Fruit fly (Drosophila melanogaster) whole organism, embryonic: Measurements from ENCODE around the gene Tbca.

Experiments
- Atf6 ChIP-seq: fragments of 200-800 bp; sonication (Bioruptor generic); IDR thresholded peaks from 2 replicates; pipeline ENCODE4 v1.3.6; 2022; ENCODE audit warnings: missing biosample characterization, missing genetic modification characterization
- Blimp-1 ChIP-seq: fragments of 200-800 bp; sonication (Bioruptor generic); optimal IDR thresholded peaks from 3 replicates; lab custom pipeline; 2018; ENCODE audit warnings: missing biosample characterization, missing genetic modification characterization, mild to moderate bottlenecking, moderate library complexity, missing genetic modification reagents
- CG10267 ChIP-seq: fragments of 200-800 bp; sonication (Bioruptor generic); optimal IDR thresholded peaks from 2 replicates; lab custom pipeline; 2018; ENCODE audit warnings: missing biosample characterization, mild to moderate bottlenecking, missing genetic modification characterization, moderate library complexity
- CG10321 ChIP-seq: fragments of 200-800 bp; sonication (Bioruptor generic); IDR thresholded peaks from 2 replicates; pipeline ENCODE4 v1.3.6; 2022; ENCODE audit warnings: missing biosample characterization, missing genetic modification characterization
- CG10366 ChIP-seq: fragments of 200-800 bp; sonication (Bioruptor generic); IDR thresholded peaks from 2 replicates; pipeline ENCODE4 v1.3.6; 2022; ENCODE audit warnings: missing biosample characterization, missing genetic modification characterization
- CG10654 ChIP-seq: fragments of 200-800 bp; sonication (Bioruptor generic); optimal IDR thresholded peaks from 2 replicates; lab custom pipeline; 2016; ENCODE audit warnings: missing biosample characterization, missing genetic modification characterization
- CG12299 ChIP-seq: fragments of 200-800 bp; sonication (Bioruptor generic); optimal IDR thresholded peaks from 2 replicates; lab custom pipeline; 2018; ENCODE audit warnings: missing biosample characterization, mild to moderate bottlenecking, missing genetic modification characterization
- CG14441 ChIP-seq: fragments of 200-800 bp; sonication (Bioruptor generic); IDR thresholded peaks from 2 replicates; pipeline ENCODE4 v1.3.6; 2022; ENCODE audit warnings: missing biosample characterization, missing genetic modification characterization
- CG15601 ChIP-seq: fragments of 200-800 bp; sonication (Bioruptor generic); optimal IDR thresholded peaks from 3 replicates; lab custom pipeline; 2019; ENCODE audit warnings: missing biosample characterization, mild to moderate bottlenecking, missing genetic modification characterization, moderate library complexity
- CG17829 ChIP-seq: fragments of 200-800 bp; optimal IDR thresholded peaks from 2 replicates; lab custom pipeline; 2019; ENCODE audit warnings: missing biosample characterization, mild to moderate bottlenecking, missing genetic modification characterization, moderate library complexity
- CG18764 ChIP-seq: fragments of 200-800 bp; sonication (Bioruptor generic); optimal IDR thresholded peaks from 3 replicates; lab custom pipeline; 2016; ENCODE audit warnings: missing biosample characterization, missing genetic modification characterization
- CG2712 ChIP-seq: fragments of 200-800 bp; optimal IDR thresholded peaks from 3 replicates; lab custom pipeline; 2019; ENCODE audit warnings: missing biosample characterization, mild to moderate bottlenecking, missing genetic modification characterization, moderate library complexity
- CG30020 ChIP-seq: fragments of 200-800 bp; optimal IDR thresholded peaks from 2 replicates; lab custom pipeline; 2019; ENCODE audit warnings: missing biosample characterization, mild to moderate bottlenecking, missing genetic modification characterization, moderate library complexity
- CG3065 ChIP-seq: fragments of 200-800 bp; sonication (Bioruptor generic); optimal IDR thresholded peaks from 2 replicates; lab custom pipeline; 2016; ENCODE audit warnings: missing biosample characterization, missing genetic modification characterization
- CG31365 ChIP-seq: fragments of 200-800 bp; sonication (Bioruptor generic); optimal IDR thresholded peaks from 2 replicates; lab custom pipeline; 2018; ENCODE audit warnings: missing biosample characterization, mild to moderate bottlenecking, missing genetic modification characterization
- CG32772 ChIP-seq: fragments of 200-800 bp; sonication (Bioruptor generic); IDR thresholded peaks from 2 replicates; pipeline ENCODE4 v1.3.6; 2022; ENCODE audit warnings: missing biosample characterization, missing genetic modification characterization
- CG34376 ChIP-seq: fragments of 200-800 bp; sonication (Bioruptor generic); optimal IDR thresholded peaks from 2 replicates; lab custom pipeline; 2018; ENCODE audit warnings: missing biosample characterization, mild to moderate bottlenecking, missing genetic modification characterization
- CG34422 ChIP-seq: fragments of 200-800 bp; sonication (Bioruptor generic); IDR thresholded peaks from 3 replicates; pipeline ENCODE4 v1.3.6; 2022; ENCODE audit warnings: missing biosample characterization, missing genetic modification characterization
- CG43689 ChIP-seq: fragments of 200-800 bp; sonication (Bioruptor generic); IDR thresholded peaks from 2 replicates; pipeline ENCODE4 v1.3.6; 2022; ENCODE audit warnings: missing biosample characterization, missing genetic modification characterization
- CG4404 ChIP-seq: fragments of 200-800 bp; sonication (Bioruptor generic); IDR thresholded peaks from 2 replicates; pipeline ENCODE4 v1.3.6; 2022; ENCODE audit warnings: missing biosample characterization, missing genetic modification characterization
- CG7839 ChIP-seq: fragments of 200-800 bp; sonication (Bioruptor generic); optimal IDR thresholded peaks from 3 replicates; lab custom pipeline; 2018; ENCODE audit warnings: missing biosample characterization, mild to moderate bottlenecking, missing genetic modification characterization, moderate library complexity
- CG8089 ChIP-seq: fragments of 200-800 bp; sonication (Bioruptor generic); optimal IDR thresholded peaks from 3 replicates; lab custom pipeline; 2016; ENCODE audit warnings: missing biosample characterization, missing genetic modification characterization
- CrebB ChIP-seq: fragments of 200-800 bp; sonication (Bioruptor generic); optimal IDR thresholded peaks from 3 replicates; lab custom pipeline; 2018; ENCODE audit warnings: missing biosample characterization, mild to moderate bottlenecking, missing genetic modification characterization
- Deaf1 ChIP-seq: fragments of 200-800 bp; optimal IDR thresholded peaks from 3 replicates; lab custom pipeline; 2019; ENCODE audit warnings: missing biosample characterization, mild to moderate bottlenecking, missing genetic modification characterization, moderate library complexity
- Dek ChIP-seq: fragments of 200-800 bp; sonication (Bioruptor generic); optimal IDR thresholded peaks from 3 replicates; lab custom pipeline; 2019; ENCODE audit warnings: missing biosample characterization, mild to moderate bottlenecking, missing genetic modification characterization, moderate library complexity
- Ets97D ChIP-seq: fragments of 200-800 bp; sonication (Bioruptor generic); optimal IDR thresholded peaks from 3 replicates; lab custom pipeline; 2016; ENCODE audit warnings: missing biosample characterization, missing genetic modification characterization
- Fer1 ChIP-seq: fragments of 200-800 bp; sonication (Bioruptor generic); optimal IDR thresholded peaks from 2 replicates; lab custom pipeline; 2017; ENCODE audit warnings: missing biosample characterization, mild to moderate bottlenecking, missing genetic modification characterization
- Lim3 ChIP-seq: fragments of 200-800 bp; sonication (Bioruptor generic); IDR thresholded peaks from 2 replicates; pipeline ENCODE4 v1.3.6; 2022; ENCODE audit warnings: missing biosample characterization, missing genetic modification characterization
- MESR4 ChIP-seq: fragments of 200-800 bp; sonication (Bioruptor generic); optimal IDR thresholded peaks from 2 replicates; lab custom pipeline; 2018; ENCODE audit warnings: missing biosample characterization, mild to moderate bottlenecking, missing genetic modification characterization, moderate library complexity
- Med ChIP-seq: fragments of 200-800 bp; sonication (Bioruptor generic); peaks from one replicate; lab custom pipeline; 2016; ENCODE audit warnings: missing biosample characterization, missing genetic modification characterization, mild to moderate bottlenecking, inconsistent platforms, moderate library complexity
- Nf-YB ChIP-seq: fragments of 200-800 bp; sonication (Bioruptor generic); optimal IDR thresholded peaks from 3 replicates; lab custom pipeline; 2019; ENCODE audit warnings: missing biosample characterization, mild to moderate bottlenecking, missing genetic modification characterization, moderate library complexity
- Oaz ChIP-seq: fragments of 200-800 bp; sonication (Bioruptor generic); IDR thresholded peaks from 2 replicates; pipeline ENCODE4 v1.3.6; 2022; ENCODE audit warnings: missing biosample characterization, missing genetic modification characterization
- Taf1 ChIP-seq: fragments of 200-800 bp; sonication (Bioruptor generic); IDR thresholded peaks from 2 replicates; pipeline ENCODE4 v1.3.6; 2022; ENCODE audit warnings: missing biosample characterization, missing genetic modification characterization
- Vsx1 ChIP-seq: fragments of 200-800 bp; sonication (Bioruptor generic); optimal IDR thresholded peaks from 2 replicates; lab custom pipeline; 2017; ENCODE audit warnings: missing biosample characterization, mild to moderate bottlenecking, missing genetic modification characterization, missing genetic modification reagents
- ap ChIP-seq: fragments of 200-800 bp; sonication (Bioruptor generic); IDR thresholded peaks from 2 replicates; pipeline ENCODE4 v1.3.6; 2022; ENCODE audit warnings: missing biosample characterization, missing genetic modification characterization
- ato ChIP-seq: fragments of 200-800 bp; sonication (Bioruptor generic); IDR thresholded peaks from 2 replicates; pipeline ENCODE4 v1.3.6; 2022; ENCODE audit warnings: missing biosample characterization, missing genetic modification characterization; ENCODE audit not compliant: partially characterized antibody
- bowl ChIP-seq: fragments of 200-800 bp; sonication (Bioruptor generic); IDR thresholded peaks from 2 replicates; pipeline ENCODE4 v1.3.6; 2022; ENCODE audit warnings: missing biosample characterization, missing genetic modification characterization
- cad ChIP-seq: fragments of >200 bp; optimal IDR thresholded peaks from 2 replicates; lab custom pipeline; 2017; ENCODE audit warnings: missing biosample characterization, missing genetic modification characterization
- crol ChIP-seq: fragments of 200-800 bp; sonication (Bioruptor generic); IDR thresholded peaks from 2 replicates; pipeline ENCODE4 v1.3.6; 2022; ENCODE audit warnings: missing biosample characterization, missing genetic modification characterization
- crp ChIP-seq, 2 experiments: fragments of 200-800 bp; sonication (Bioruptor generic); optimal IDR thresholded peaks; 2 replicates in 1 of 2; 3 replicates in 1 of 2; lab custom pipeline; 2017; ENCODE audit warnings: missing biosample characterization in 2 of 2, missing genetic modification characterization in 2 of 2, mild to moderate bottlenecking in 1 of 2, moderate library complexity in 1 of 2
- da ChIP-seq: fragments of 200-800 bp; sonication (Bioruptor generic); optimal IDR thresholded peaks from 2 replicates; lab custom pipeline; 2016; ENCODE audit warnings: missing biosample characterization, missing genetic modification characterization
- danr ChIP-seq: fragments of 200-800 bp; sonication (Bioruptor generic); IDR thresholded peaks from 2 replicates; pipeline ENCODE4 v1.3.6; 2022; ENCODE audit warnings: missing biosample characterization, missing genetic modification characterization
- en ChIP-seq: fragments of 200-800 bp; sonication (Bioruptor generic); optimal IDR thresholded peaks from 2 replicates; lab custom pipeline; 2016; ENCODE audit warnings: missing biosample characterization, missing genetic modification characterization
- hb ChIP-seq: fragments of 200-800 bp; sonication (Bioruptor generic); IDR thresholded peaks from 3 replicates; pipeline ENCODE4 v1.3.6; 2022; ENCODE audit warnings: missing biosample characterization, missing genetic modification characterization; ENCODE audit not compliant: partially characterized antibody
- hbn ChIP-seq: fragments of 200-800 bp; sonication (Bioruptor generic); IDR thresholded peaks from 2 replicates; pipeline ENCODE4 v1.3.6; 2022; ENCODE audit warnings: missing biosample characterization, missing genetic modification characterization; ENCODE audit not compliant: partially characterized antibody
- lbe ChIP-seq: fragments of 200-800 bp; sonication (Bioruptor generic); optimal IDR thresholded peaks from 2 replicates; lab custom pipeline; 2016; ENCODE audit warnings: missing biosample characterization, mild to moderate bottlenecking, missing genetic modification characterization
- p53 ChIP-seq: fragments of 200-800 bp; sonication (Bioruptor generic); optimal IDR thresholded peaks from 2 replicates; lab custom pipeline; 2016; ENCODE audit warnings: missing biosample characterization, missing genetic modification characterization
- phol ChIP-seq: fragments of 200-800 bp; sonication (Bioruptor generic); optimal IDR thresholded peaks from 3 replicates; lab custom pipeline; 2018; ENCODE audit warnings: missing biosample characterization, mild to moderate bottlenecking, missing genetic modification characterization, moderate library complexity
- slp2 ChIP-seq: fragments of 200-800 bp; sonication (Bioruptor generic); optimal IDR thresholded peaks from 2 replicates; lab custom pipeline; 2016; ENCODE audit warnings: missing biosample characterization, missing genetic modification characterization
- twi ChIP-seq: fragments of 200-800 bp; optimal IDR thresholded peaks from 2 replicates; lab custom pipeline; 2019; ENCODE audit warnings: missing biosample characterization, mild to moderate bottlenecking, missing genetic modification characterization, moderate library complexity
- z ChIP-seq: fragments of 200-800 bp; sonication (Bioruptor generic); IDR thresholded peaks from 3 replicates; pipeline ENCODE4 v1.3.6; 2022; ENCODE audit warnings: missing biosample characterization, missing genetic modification characterization

The Tbca gene

dm6 chr3R:31747429-31748048, 4.2 kb downstream of the Tbca start, which contains the start of the genes nero and CG1910 (continued):
- TF ChIP-seq CG8089 (peak; percentile 2), phol (tag; lab: Kevin White, UChicago) (peak; percentile 39), CG12299 (peak; percentile 42), Atf6 (no peak), CG7839 (tag; lab: Kevin White, UChicago) (no peak), Blimp-1 (GFP tag; lab: Kevin White, UChicago) (no peak), CG43689 (no peak), bowl (GFP tag; lab: Robert Waterston, UW) (no peak), Med (GFP tag; lab: Kevin White, UChicago) (peak; percentile 91), CG31365 (tag; lab: Kevin White, UChicago) (peak; percentile 18), danr (GFP tag; lab: Robert Waterston, UW) (no peak), Ets97D (peak; percentile 28), CG10321 (GFP tag; lab: Robert Waterston, UW) (no peak), CG10267 (tag; lab: Kevin White, UChicago) (peak; percentile 85), crol (GFP tag; lab: Robert Waterston, UW) (no peak), crp (GFP tag; optimal IDR thresholded peaks at IDR 0.05; lab: Kevin White, UChicago) (peak in 1 of 2 experiments; percentile 13), ap (no peak), CG4404 (no peak), Deaf1 (tag; lab: Kevin White, UChicago) (no peak), z (GFP tag; lab: Robert Waterston, UW) (no peak), Nf-YB (GFP tag; lab: Kevin White, UChicago) (peak; percentile 12), hb (no peak), CG30020 (tag; lab: Kevin White, UChicago) (no peak), Vsx1 (GFP tag; lab: Kevin White, UChicago) (no peak), da (GFP tag; lab: Kevin White, UChicago) (no peak), CG34422 (GFP tag; lab: Robert Waterston, UW) (no peak), CG14441 (no peak), Taf1 (GFP tag; lab: Robert Waterston, UW) (no peak), Dek (tag; lab: Kevin White, UChicago) (no peak), Fer1 (GFP tag; lab: Kevin White, UChicago) (no peak), twi (tag; lab: Kevin White, UChicago) (no peak), MESR4 (GFP tag; lab: Kevin White, UChicago) (peak; percentile 77), en (GFP tag; lab: Kevin White, UChicago) (no peak), CG10366 (no peak), ato (GFP tag; lab: Robert Waterston, UW) (no peak), lbe (no peak), hbn (no peak), CG2712 (tag; lab: Kevin White, UChicago) (peak; percentile 50), p53 (no peak), cad (GFP tag; lab: Kevin White, UChicago) (no peak), Oaz (GFP tag; lab: Robert Waterston, UW) (no peak), CG3065 (peak; percentile 7), CG10654 (GFP tag; lab: Kevin White, UChicago) (no peak), slp2 (GFP tag; lab: Kevin White, UChicago) (no peak), Lim3 (GFP tag; lab: Robert Waterston, UW) (no peak), CG18764 (GFP tag; lab: Kevin White, UChicago) (no peak), CG34376 (GFP tag; lab: Kevin White, UChicago) (no peak), CrebB (tag; lab: Kevin White, UChicago) (no peak), CG15601 (tag; lab: Kevin White, UChicago) (peak; percentile 37), CG17829 (tag; lab: Kevin White, UChicago) (peak; percentile 27), CG32772 (GFP tag; lab: Robert Waterston, UW) (no peak)
